Worm (Caenorhabditis elegans): ENCODE results near the gene irld-48.
A peak's percentile ranks its signal among the peaks of the same experiment; 100 is the strongest.

irld-48 gene

DNA sequence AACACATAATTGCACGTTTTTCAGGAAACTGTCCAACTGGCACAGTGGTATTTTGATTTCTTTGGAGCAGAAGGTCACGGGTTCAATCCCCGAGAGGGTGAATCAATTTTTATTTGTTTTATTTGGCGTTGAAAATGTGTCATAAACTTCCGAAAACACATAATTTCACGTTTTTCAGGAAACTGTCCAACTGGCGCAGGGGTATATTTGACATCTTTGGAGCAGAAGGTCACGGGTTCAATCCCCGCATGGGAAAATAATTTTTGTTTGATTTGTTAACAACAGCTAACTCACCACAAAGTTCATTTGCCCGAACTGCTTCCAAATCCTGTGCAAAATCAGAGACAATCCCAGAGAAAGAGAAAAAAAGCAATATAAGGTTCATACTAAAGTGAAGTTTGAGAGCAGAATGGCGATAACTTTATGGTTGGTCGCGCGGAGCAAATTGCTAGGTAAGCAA, at the start of gene irld-48:
TSS of gene irld-48 (plus strand) at position 410 of the 460 bp plus-strand sequence.
- TF ChIP-seq pha-4 (tag; optimal IDR thresholded peaks at IDR 0.05): no peak
- no peak for TF ChIP-seq M03D4.4 (tag; optimal IDR thresholded peaks at IDR 0.05)
- no peak for TF ChIP-seq drap-1 (GFP tag; optimal IDR thresholded peaks at IDR 0.05)
- no peak for TF ChIP-seq blmp-1 (tag; optimal IDR thresholded peaks at IDR 0.05)
- TF ChIP-seq nhr-2 (tag; optimal IDR thresholded peaks at IDR 0.05): no peak
- no peak for TF ChIP-seq ceh-39 (tag; optimal IDR thresholded peaks at IDR 0.05)
- TF ChIP-seq mep-1 (tag; optimal IDR thresholded peaks at IDR 0.05): no peak
- TF ChIP-seq lin-32 (GFP tag; optimal IDR thresholded peaks at IDR 0.05): no peak
- TF ChIP-seq nhr-237 (tag; optimal IDR thresholded peaks at IDR 0.05): no peak
- TF ChIP-seq lin-13 (tag; optimal IDR thresholded peaks at IDR 0.05): no peak

DNA sequence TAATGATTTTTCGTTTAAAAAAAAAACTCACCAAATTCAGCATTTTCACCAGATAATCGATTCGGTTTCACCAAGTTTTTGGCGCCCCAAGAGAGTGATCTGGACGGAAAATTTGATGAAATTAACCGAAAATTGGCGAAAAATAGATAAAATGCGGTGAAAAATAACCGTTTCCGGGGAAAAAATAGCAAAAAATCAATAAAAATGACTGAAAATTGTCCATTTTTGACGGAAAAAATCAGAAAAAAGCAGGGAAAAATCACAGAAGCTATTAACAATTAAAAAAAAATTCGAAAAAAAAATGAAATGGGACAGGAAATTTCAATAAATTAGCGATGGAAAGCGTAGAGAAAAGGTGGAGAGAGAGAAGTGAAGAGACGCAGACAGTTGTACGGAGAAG, 42.4 kb upstream of the irld-48 start, which contains the start of gene ubc-15:
TSS of gene ubc-15 (minus strand) at position 101 of the 400 bp plus-strand sequence.
- TF ChIP-seq unc-120 (tag; optimal IDR thresholded peaks at IDR 0.05; ENCODE audit: poor library complexity, severe bottlenecking) (no peak), lsy-2 (tag; optimal IDR thresholded peaks at IDR 0.05) (no peak), nhr-28 (tag; optimal IDR thresholded peaks at IDR 0.05) (no peak), mls-2 (tag; optimal IDR thresholded peaks at IDR 0.05) (no peak), elt-1 (tag; optimal IDR thresholded peaks at IDR 0.05; ENCODE audit: borderline replicate concordance, insufficient read depth) (no peak), ham-2 (GFP tag; optimal IDR thresholded peaks at IDR 0.05) (no peak), cnd-1 (tag; optimal IDR thresholded peaks at IDR 0.05) (no peak), M03D4.4 (tag; optimal IDR thresholded peaks at IDR 0.05) (no peak), mab-5 (tag; optimal IDR thresholded peaks at IDR 0.05) (no peak), hlh-1 (tag; optimal IDR thresholded peaks at IDR 0.05) (no peak), lin-13 (tag; optimal IDR thresholded peaks at IDR 0.05) (no peak), sptf-1 (tag; optimal IDR thresholded peaks at IDR 0.05) (no peak), blmp-1 (tag; optimal IDR thresholded peaks at IDR 0.05) (no peak), mep-1 (tag; optimal IDR thresholded peaks at IDR 0.05) (no peak), ztf-11 (tag; optimal IDR thresholded peaks at IDR 0.05) (no peak), snpc-4 (tag; optimal IDR thresholded peaks at IDR 0.05) (no peak), nhr-2 (tag; optimal IDR thresholded peaks at IDR 0.05) (no peak), unc-39 (tag; optimal IDR thresholded peaks at IDR 0.05) (no peak), unc-62 (GFP tag; optimal IDR thresholded peaks at IDR 0.05) (no peak), ces-1 (GFP tag; optimal IDR thresholded peaks at IDR 0.05) (no peak)

DNA sequence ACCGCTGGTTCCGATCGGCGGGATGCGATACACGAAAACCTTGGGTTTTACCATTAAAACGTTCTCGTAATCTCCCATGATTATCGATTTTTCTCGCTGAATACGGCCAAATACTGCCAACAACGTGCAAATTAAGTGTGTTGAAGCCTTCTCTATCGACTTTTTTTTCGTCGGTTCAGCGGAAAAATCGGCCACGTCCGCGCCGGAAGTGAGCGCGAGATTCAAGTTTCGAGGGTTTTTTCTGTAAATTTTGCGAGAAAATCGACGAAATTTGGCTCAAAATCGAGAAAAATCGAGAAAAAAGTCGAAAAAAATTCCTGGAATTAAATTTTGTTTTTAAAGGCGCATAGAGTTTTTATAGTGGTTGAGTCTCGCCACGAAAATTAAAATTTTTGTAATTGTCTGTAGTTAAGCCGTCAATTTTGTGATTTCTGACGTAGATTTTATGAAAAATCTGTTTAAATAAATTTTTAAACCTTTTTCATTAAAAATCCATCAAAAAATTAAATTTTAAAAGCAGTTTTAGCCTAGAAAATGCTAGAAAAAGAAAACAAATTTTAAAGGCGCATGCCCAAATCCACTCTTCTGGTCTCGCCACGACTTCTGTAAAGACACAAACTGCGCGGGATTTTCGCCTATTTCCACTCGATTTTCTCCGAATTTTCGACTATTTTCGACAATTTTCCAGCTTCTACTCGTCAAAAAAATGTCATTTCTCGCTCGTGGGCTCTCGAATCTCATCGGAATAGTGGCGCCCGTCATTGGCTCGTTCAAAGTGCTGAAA, 36.6 kb upstream of the irld-48 start, which contains the start of the genes ncap-1 and Y110A2AR.1:
TSS of gene ncap-1 (minus strand) at position 241 of the 784 bp plus-strand sequence.
TSS of gene Y110A2AR.1 (plus strand) at position 637 of the 784 bp plus-strand sequence.
- TF ChIP-seq sem-2 (GFP tag; optimal IDR thresholded peaks at IDR 0.05) (no peak), unc-39 (tag; optimal IDR thresholded peaks at IDR 0.05) (no peak), lsy-2 (tag; optimal IDR thresholded peaks at IDR 0.05) (no peak), elt-3 (tag; optimal IDR thresholded peaks at IDR 0.05) (no peak), cnd-1 (tag; optimal IDR thresholded peaks at IDR 0.05) (no peak), nhr-76 (tag; optimal IDR thresholded peaks at IDR 0.05) (no peak), ceh-43 (GFP tag; optimal IDR thresholded peaks at IDR 0.05) (no peak), elt-1 (tag; optimal IDR thresholded peaks at IDR 0.05; ENCODE audit: borderline replicate concordance, insufficient read depth) (no peak)

DNA sequence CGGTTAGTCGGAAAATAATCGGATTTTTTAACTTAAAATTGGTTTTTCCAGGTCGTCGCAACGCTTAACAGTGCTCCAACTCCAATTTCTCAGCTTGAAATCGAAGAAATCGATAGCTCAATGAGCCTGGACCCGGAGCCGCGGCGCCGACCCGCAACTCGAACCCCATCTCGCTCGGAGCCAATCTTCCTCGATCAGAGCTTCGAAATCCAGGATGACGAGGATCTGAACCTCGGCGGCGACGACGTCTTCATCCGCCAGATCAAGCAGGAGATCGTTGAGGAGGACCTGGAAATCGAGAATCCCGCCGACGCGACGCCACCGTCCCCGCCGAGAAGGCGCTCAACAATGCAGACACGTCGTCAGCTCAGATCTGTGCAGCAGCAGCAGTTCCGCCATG, 35.6 kb upstream of the irld-48 start:
- TF ChIP-seq cnd-1 (tag; optimal IDR thresholded peaks at IDR 0.05) (no peak), mep-1 (tag; optimal IDR thresholded peaks at IDR 0.05) (no peak)

- TF ChIP-seq pha-4 (tag; optimal IDR thresholded peaks at IDR 0.05): peak; percentile 22
- no peak for TF ChIP-seq hlh-1 (tag; optimal IDR thresholded peaks at IDR 0.05)
Measured at ce11 chrII:2920817-2921458, 34.9 kb upstream of the irld-48 start.

All from whole organism, mixed stage, embryonic.